Worm (Caenorhabditis elegans) whole organism, young adult: ENCODE results near the gene clec-177.

Source experiments
- B0019.2 ChIP-seq: fragments of 200-800 bp; sonication (Bioruptor generic); conservative IDR thresholded peaks from 2 replicates; pipeline ENCODE4 v1.3.6; 2022; ENCODE audit warnings: missing genetic modification reagents, missing genetic modification characterization, missing compliant biosample characterization
- C06A6.2 ChIP-seq: fragments of 200-800 bp; sonication (Bioruptor generic); conservative IDR thresholded peaks from 2 replicates; pipeline ENCODE4 v1.3.6; 2022; ENCODE audit warnings: missing genetic modification characterization, missing compliant biosample characterization
- D2030.7 ChIP-seq: fragments of 200-800 bp; sonication (Bioruptor generic); IDR thresholded peaks from 2 replicates; pipeline ENCODE4 v1.3.6; 2022; ENCODE audit warnings: missing genetic modification reagents, missing genetic modification characterization, missing compliant biosample characterization
- F22D6.2 ChIP-seq: sonication (generic microtip); optimal IDR thresholded peaks from 2 replicates; lab custom pipeline; 2016; ENCODE audit warnings: mild to moderate bottlenecking, missing genetic modification characterization, missing compliant biosample characterization
- F23B12.7 ChIP-seq: sonication (generic microtip); optimal IDR thresholded peaks from 2 replicates; lab custom pipeline; 2017; ENCODE audit warnings: missing genetic modification characterization, mild to moderate bottlenecking, missing compliant biosample characterization, antibody characterized with exemption, moderate library complexity; ENCODE audit not compliant: insufficient read depth
- F33H1.4 ChIP-seq: fragments of 200-800 bp; sonication (Bioruptor generic); IDR thresholded peaks from 2 replicates; pipeline ENCODE4 v1.3.6; 2022; ENCODE audit warnings: missing genetic modification reagents, missing genetic modification characterization, missing compliant biosample characterization
- F39B2.1 ChIP-seq: fragments of 200-800 bp; sonication (Bioruptor generic); IDR thresholded peaks from 2 replicates; pipeline ENCODE4 v1.3.6; 2022; ENCODE audit warnings: missing genetic modification reagents, missing genetic modification characterization, missing compliant biosample characterization
- F49E8.2 ChIP-seq: sonication (generic microtip); optimal IDR thresholded peaks from 3 replicates; lab custom pipeline; 2017; ENCODE audit warnings: missing genetic modification characterization, mild to moderate bottlenecking, missing compliant biosample characterization, antibody characterized with exemption, moderate library complexity; ENCODE audit not compliant: insufficient read depth
- F57A8.1 ChIP-seq: fragments of 200-800 bp; sonication (Bioruptor generic); optimal IDR thresholded peaks from 2 replicates; lab custom pipeline; 2018; ENCODE audit warnings: mild to moderate bottlenecking, missing genetic modification characterization, moderate library complexity, missing compliant biosample characterization
- T07F8.4 ChIP-seq: sonication (generic microtip); optimal IDR thresholded peaks from 2 replicates; lab custom pipeline; 2016; ENCODE audit warnings: mild to moderate bottlenecking, missing genetic modification characterization, moderate library complexity, missing compliant biosample characterization
- Y53G8AR.9 ChIP-seq: fragments of 200-800 bp; sonication (Bioruptor generic); conservative IDR thresholded peaks from 2 replicates; pipeline ENCODE4 v1.3.6; 2022; ENCODE audit warnings: missing genetic modification reagents, missing genetic modification characterization, missing compliant biosample characterization
- Y67H2A.10 ChIP-seq: fragments of 200-800 bp; sonication (Bioruptor generic); conservative IDR thresholded peaks from 2 replicates; pipeline ENCODE4 v1.3.6; 2022; ENCODE audit warnings: missing genetic modification reagents, missing genetic modification characterization, missing compliant biosample characterization
- Y79H2A.3 ChIP-seq: fragments of 200-800 bp; sonication (Bioruptor generic); conservative IDR thresholded peaks from 2 replicates; pipeline ENCODE4 v1.3.6; 2022; ENCODE audit warnings: missing genetic modification reagents, missing genetic modification characterization, missing compliant biosample characterization
- attf-3 ChIP-seq: fragments of 200-800 bp; sonication (Bioruptor generic); conservative IDR thresholded peaks from 2 replicates; pipeline ENCODE4 v1.3.6; 2022; ENCODE audit warnings: missing genetic modification reagents, missing genetic modification characterization, missing compliant biosample characterization
- ceh-100 ChIP-seq: fragments of 200-800 bp; sonication (Bioruptor generic); IDR thresholded peaks from 2 replicates; pipeline ENCODE4 v1.3.6; 2022; ENCODE audit warnings: missing genetic modification reagents, missing genetic modification characterization, missing compliant biosample characterization
- ceh-79 ChIP-seq: sonication (generic microtip); optimal IDR thresholded peaks from 2 replicates; lab custom pipeline; 2017; ENCODE audit warnings: mild to moderate bottlenecking, missing genetic modification characterization, missing compliant biosample characterization
- dox-1 ChIP-seq: fragments of 200-800 bp; sonication (Bioruptor generic); IDR thresholded peaks from 2 replicates; pipeline ENCODE4 v1.3.6; 2022; ENCODE audit warnings: missing genetic modification reagents, missing genetic modification characterization, missing compliant biosample characterization
- egl-18 ChIP-seq: fragments of 200-800 bp; sonication (Bioruptor generic); IDR thresholded peaks from 2 replicates; pipeline ENCODE4 v1.3.6; 2022; ENCODE audit warnings: missing genetic modification reagents, missing genetic modification characterization, missing compliant biosample characterization
- hlh-26 ChIP-seq: fragments of 200-800 bp; sonication (Bioruptor generic); conservative IDR thresholded peaks from 2 replicates; pipeline ENCODE4 v1.3.6; 2022; ENCODE audit warnings: missing genetic modification reagents, missing genetic modification characterization, missing compliant biosample characterization
- hmg-20 ChIP-seq: fragments of 200-800 bp; sonication (Bioruptor generic); IDR thresholded peaks from 2 replicates; pipeline ENCODE4 v1.3.6; 2022; ENCODE audit warnings: missing genetic modification reagents, missing genetic modification characterization, missing compliant biosample characterization
- lsl-1 ChIP-seq: fragments of 200-800 bp; sonication (Bioruptor generic); optimal IDR thresholded peaks from 2 replicates; lab custom pipeline; 2018; ENCODE audit warnings: mild to moderate bottlenecking, missing genetic modification characterization, moderate library complexity, missing compliant biosample characterization
- madf-3 ChIP-seq: fragments of 200-800 bp; sonication (Bioruptor generic); IDR thresholded peaks from 2 replicates; pipeline ENCODE4 v1.3.6; 2022; ENCODE audit warnings: missing genetic modification reagents, missing genetic modification characterization, missing compliant biosample characterization
- mxl-1 ChIP-seq: sonication (generic microtip); optimal IDR thresholded peaks from 2 replicates; lab custom pipeline; 2016; ENCODE audit warnings: missing genetic modification characterization, missing compliant biosample characterization
- nfya-1 ChIP-seq: sonication (generic microtip); optimal IDR thresholded peaks from 2 replicates; lab custom pipeline; 2017; ENCODE audit warnings: antibody characterized with exemption, missing compliant biosample characterization, missing genetic modification characterization, borderline replicate concordance; ENCODE audit not compliant: insufficient read depth
- nfyb-1 ChIP-seq: fragments of 200-800 bp; sonication (Bioruptor generic); IDR thresholded peaks from 2 replicates; pipeline ENCODE4 v1.3.6; 2022; ENCODE audit warnings: missing genetic modification reagents, missing genetic modification characterization, missing compliant biosample characterization
- rpc-1 ChIP-seq, 2 experiments: fragments of 150-350 bp in 1 of 2; sonication (generic microtip) in 1 of 2; optimal IDR thresholded peaks; 2 replicates each; lab custom pipeline; 2014 to 2018; ENCODE audit warnings: missing biosample characterization in 1 of 2, missing genetic modification characterization in 1 of 2, missing genetic modification reagents in 1 of 2, missing genotype in 1 of 2
- somi-1 ChIP-seq: fragments of 200-800 bp; sonication (Bioruptor generic); optimal IDR thresholded peaks from 2 replicates; lab custom pipeline; 2018; ENCODE audit warnings: mild to moderate bottlenecking, missing genetic modification characterization, missing compliant biosample characterization
- tlf-1 ChIP-seq: fragments of 200-800 bp; sonication (Bioruptor generic); optimal IDR thresholded peaks from 2 replicates; lab custom pipeline; 2018; ENCODE audit warnings: mild to moderate bottlenecking, missing genetic modification characterization, missing compliant biosample characterization
- zfh-2 ChIP-seq: fragments of 200-800 bp; sonication (Bioruptor generic); conservative IDR thresholded peaks from 2 replicates; pipeline ENCODE4 v1.3.6; 2022; ENCODE audit warnings: missing genetic modification reagents, missing genetic modification characterization, missing compliant biosample characterization
- zim-3 ChIP-seq: sonication (generic microtip); optimal IDR thresholded peaks from 2 replicates; lab custom pipeline; 2017; ENCODE audit warnings: mild to moderate bottlenecking, missing genetic modification characterization, moderate library complexity, missing compliant biosample characterization
- ztf-25 ChIP-seq: fragments of 200-800 bp; sonication (Bioruptor generic); IDR thresholded peaks from 2 replicates; pipeline ENCODE4 v1.3.6; 2022; ENCODE audit warnings: missing genetic modification reagents, missing genetic modification characterization, missing compliant biosample characterization
- ztf-28 ChIP-seq: fragments of 200-800 bp; sonication (Bioruptor generic); IDR thresholded peaks from 2 replicates; pipeline ENCODE4 v1.3.6; 2022; ENCODE audit warnings: missing genetic modification reagents, missing genetic modification characterization, missing compliant biosample characterization

The clec-177 gene

DNA sequence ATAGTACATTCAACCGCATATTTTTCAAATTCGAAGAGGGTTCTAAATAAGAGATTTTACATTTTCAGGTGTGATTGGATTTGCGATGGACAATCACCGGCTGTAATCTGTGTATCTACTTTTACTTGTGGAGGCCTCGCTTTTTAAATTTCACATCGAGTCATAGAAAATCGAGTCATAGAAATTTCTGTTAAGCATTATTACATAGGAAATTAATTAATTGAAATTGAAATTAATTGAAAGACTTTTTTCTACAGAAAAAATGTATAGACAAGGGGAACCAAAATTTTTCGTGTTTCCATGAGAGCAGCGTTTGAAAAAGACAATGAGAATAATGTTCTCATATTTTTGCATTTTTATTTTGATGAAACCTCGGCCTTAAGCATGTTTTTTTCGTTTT, 2.6 kb upstream of the clec-177 start, which contains the start of gene clec-176:
TSS of gene clec-176 (plus strand) at position 301 of the 400 bp plus-strand sequence.
- TF ChIP-seq attf-3 (GFP tag; lab: Robert Waterston, UW), result no peak

- TF ChIP-seq F39B2.1 (GFP tag; lab: Robert Waterston, UW), result no peak
- no peak for TF ChIP-seq Y53G8AR.9 (GFP tag; lab: Robert Waterston, UW)
- no peak for TF ChIP-seq F49E8.2 (tag; lab: Kevin White, UChicago)
- no peak for TF ChIP-seq hlh-26 (GFP tag; lab: Robert Waterston, UW)
- no peak for TF ChIP-seq T07F8.4
- no peak for TF ChIP-seq hmg-20 (GFP tag; lab: Robert Waterston, UW)
- no peak for TF ChIP-seq rpc-1 (optimal IDR thresholded peaks at IDR 0.05; lab: Kevin White, UChicago)
- no peak for TF ChIP-seq rpc-1 (tag; optimal IDR thresholded peaks at IDR 0.05; lab: Kevin White, UChicago)
- no peak for TF ChIP-seq C06A6.2
- TF ChIP-seq ztf-28 (GFP tag; lab: Robert Waterston, UW), result no peak
- TF ChIP-seq D2030.7 (GFP tag; lab: Robert Waterston, UW), result no peak
- no peak for TF ChIP-seq tlf-1 (GFP tag; lab: Kevin White, UChicago)
- TF ChIP-seq ceh-100 (GFP tag; lab: Robert Waterston, UW), result no peak
- TF ChIP-seq zfh-2 (GFP tag; lab: Robert Waterston, UW), result no peak
Measured at ce11 chrIV:4988531-4988930, 2.2 kb downstream of the clec-177 start, which contains the start of gene E03H12.7. E03H12.7 (minus strand) TSS chrIV:4988631.

ce11 chrIV:4992089-4992488, 5.7 kb downstream of the clec-177 start, which contains the start of gene str-162:
str-162 (plus strand) TSS chrIV:4992389.
- TF ChIP-seq mxl-1 (tag; lab: Kevin White, UChicago), result no peak
- no peak for TF ChIP-seq somi-1 (GFP tag; lab: Kevin White, UChicago)
- no peak for TF ChIP-seq tlf-1 (GFP tag; lab: Kevin White, UChicago)
- TF ChIP-seq Y67H2A.10, result no peak
- no peak for TF ChIP-seq F23B12.7 (tag; lab: Kevin White, UChicago)
- TF ChIP-seq nfya-1 (tag; lab: Kevin White, UChicago), result no peak
- no peak for TF ChIP-seq lsl-1
- no peak for TF ChIP-seq Y79H2A.3 (GFP tag; lab: Robert Waterston, UW)
- TF ChIP-seq, all 124 proteins: peak for 0

ce11 chrIV:4993128-4993527, 6.8 kb downstream of the clec-177 start:
- TF ChIP-seq zim-3 (no peak), egl-18 (no peak), ceh-79 (no peak), nfya-1 (tag; lab: Kevin White, UChicago) (no peak), F23B12.7 (tag; lab: Kevin White, UChicago) (no peak), dox-1 (GFP tag; lab: Robert Waterston, UW) (no peak), F57A8.1 (GFP tag; lab: Kevin White, UChicago) (no peak), madf-3 (no peak), F22D6.2 (tag; lab: Kevin White, UChicago) (no peak), nfyb-1 (GFP tag; lab: Robert Waterston, UW) (no peak), B0019.2 (GFP tag; lab: Robert Waterston, UW) (no peak), F33H1.4 (GFP tag; lab: Robert Waterston, UW) (no peak), somi-1 (GFP tag; lab: Kevin White, UChicago) (no peak), mxl-1 (tag; lab: Kevin White, UChicago) (no peak), ztf-25 (GFP tag; lab: Robert Waterston, UW) (no peak)
